Fruit fly (Drosophila melanogaster) whole organism: Measurements from ENCODE around the gene Ance-3.

Experiments used
- CG8478 ChIP-seq: fragments of >200 bp; optimal IDR thresholded peaks from 2 replicates; lab custom pipeline; 2018; ENCODE audit warnings: inconsistent platforms
- Dll ChIP-seq: fragments of >200 bp; optimal IDR thresholded peaks from 2 replicates; lab custom pipeline; 2017
- EcR ChIP-seq, 2 experiments: fragments of >200 bp; optimal IDR thresholded peaks; 2 replicates each; lab custom pipeline; 2017; ENCODE audit warnings: missing biosample characterization in 2 of 2, missing genetic modification characterization in 2 of 2, missing genetic modification reagents in 2 of 2
- pan ChIP-seq: fragments of >200 bp; optimal IDR thresholded peaks from 2 replicates; lab custom pipeline; 2017
- psq ChIP-seq: fragments of >200 bp; optimal IDR thresholded peaks from 2 replicates; lab custom pipeline; 2017
- usp ChIP-seq: fragments of >200 bp; optimal IDR thresholded peaks from 2 replicates; lab custom pipeline; 2017; ENCODE audit warnings: missing biosample characterization, missing genetic modification characterization, mixed read lengths

The Ance-3 gene

DNA sequence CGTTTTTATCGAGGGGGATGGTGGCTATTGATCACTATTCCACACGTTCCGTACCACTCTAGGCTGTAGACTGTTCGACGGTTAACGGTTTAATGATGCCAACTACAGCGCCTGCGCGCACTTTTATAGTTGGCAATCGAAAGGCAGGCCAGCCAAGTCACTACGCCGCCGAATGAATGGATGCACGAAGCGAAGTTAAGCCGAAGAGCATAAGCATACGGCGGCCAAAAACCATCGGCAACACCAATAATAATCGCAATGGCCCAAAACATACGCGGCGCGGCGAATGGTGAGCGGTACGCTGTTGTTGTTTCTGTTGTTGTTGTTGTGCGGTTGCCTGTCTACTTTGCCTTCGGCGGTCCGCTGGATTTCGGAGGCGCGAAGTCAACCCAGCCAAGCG lies 8.9 kb downstream of the Ance-3 start, which contains the start of gene Vajk1:
Vajk1 (minus strand) TSS at position 101 of the 400 bp plus-strand sequence.
- TF ChIP-seq pan (lab: Kevin White, UChicago): no peak
- no peak for TF ChIP-seq psq (lab: Kevin White, UChicago)
- TF ChIP-seq usp (GFP tag; lab: Kevin White, UChicago): no peak
- no peak for TF ChIP-seq Dll
- no peak for TF ChIP-seq CG8478

DNA sequence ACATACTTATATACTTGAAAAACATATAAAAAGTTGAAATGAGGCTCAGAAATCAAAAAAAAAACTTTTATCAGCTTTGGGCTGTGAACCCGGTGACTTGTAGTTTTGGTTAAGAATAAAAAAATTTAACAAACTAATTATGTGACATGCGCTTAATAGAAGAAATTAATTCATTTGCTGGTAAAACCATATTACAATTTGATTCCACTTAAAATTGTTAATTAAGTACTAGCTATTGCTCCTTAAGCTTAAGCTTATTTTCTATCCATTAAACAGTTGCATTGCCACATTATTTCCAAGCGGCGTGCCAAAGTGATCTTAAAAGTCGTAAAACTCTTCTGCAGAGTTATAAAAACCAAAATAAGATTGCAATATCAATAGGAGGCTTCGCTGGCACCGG lies 9.5 kb downstream of the Ance-3 start:
- TF ChIP-seq psq (lab: Kevin White, UChicago): no peak
- no peak for TF ChIP-seq EcR (GFP tag; optimal IDR thresholded peaks at IDR 0.05; lab: Kevin White, UChicago)
- no peak for TF ChIP-seq pan (lab: Kevin White, UChicago)
- TF ChIP-seq usp (GFP tag; lab: Kevin White, UChicago): no peak
- TF ChIP-seq CG8478: no peak
- no peak for TF ChIP-seq Dll

DNA sequence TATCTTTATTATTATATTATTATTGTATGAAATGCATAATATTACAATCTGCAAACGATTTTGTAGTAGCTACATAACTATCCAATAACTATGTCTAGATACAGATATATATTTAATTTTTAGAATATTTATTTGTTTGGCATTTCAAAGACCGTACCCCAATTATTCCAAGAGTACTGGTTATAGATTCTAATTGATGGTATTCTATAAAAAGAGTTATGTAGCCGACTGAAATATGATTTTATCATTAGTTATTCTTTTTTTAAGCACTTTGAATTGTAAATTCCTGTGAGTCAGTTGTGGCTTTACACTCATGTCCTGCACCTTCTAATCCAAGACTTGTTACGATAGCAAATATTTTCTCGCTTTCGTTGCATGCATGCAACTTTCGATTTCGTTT lies 11.2 kb downstream of the Ance-3 start:
- TF ChIP-seq pan (lab: Kevin White, UChicago) (no peak), EcR (GFP tag; optimal IDR thresholded peaks at IDR 0.05; lab: Kevin White, UChicago) (no peak), Dll (no peak), CG8478 (no peak), psq (lab: Kevin White, UChicago) (no peak), usp (GFP tag; lab: Kevin White, UChicago) (no peak)

DNA sequence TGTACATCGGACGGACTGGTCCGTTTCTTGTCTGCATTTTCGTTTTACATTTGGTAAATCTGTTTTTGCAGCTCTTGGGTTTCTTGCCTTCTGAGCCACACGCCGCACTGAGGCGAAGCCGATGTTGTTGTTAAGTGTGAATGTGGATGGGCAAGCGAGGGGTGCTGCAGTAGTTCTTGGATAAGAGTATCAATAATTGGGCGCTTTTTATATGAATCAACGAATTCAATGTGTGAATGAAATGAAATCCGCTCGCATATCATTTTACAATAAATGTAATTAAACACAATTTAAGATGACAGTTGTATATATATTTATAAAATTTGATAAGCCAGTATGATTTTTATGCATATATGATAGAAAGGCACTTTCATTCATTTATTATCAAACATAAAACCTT lies 13.9 kb downstream of the Ance-3 start:
- TF ChIP-seq usp (GFP tag; lab: Kevin White, UChicago) (no peak), pan (lab: Kevin White, UChicago) (no peak), EcR (GFP tag; optimal IDR thresholded peaks at IDR 0.05; lab: Kevin White, UChicago) (no peak), psq (lab: Kevin White, UChicago) (no peak), Dll (no peak), CG8478 (no peak)

DNA sequence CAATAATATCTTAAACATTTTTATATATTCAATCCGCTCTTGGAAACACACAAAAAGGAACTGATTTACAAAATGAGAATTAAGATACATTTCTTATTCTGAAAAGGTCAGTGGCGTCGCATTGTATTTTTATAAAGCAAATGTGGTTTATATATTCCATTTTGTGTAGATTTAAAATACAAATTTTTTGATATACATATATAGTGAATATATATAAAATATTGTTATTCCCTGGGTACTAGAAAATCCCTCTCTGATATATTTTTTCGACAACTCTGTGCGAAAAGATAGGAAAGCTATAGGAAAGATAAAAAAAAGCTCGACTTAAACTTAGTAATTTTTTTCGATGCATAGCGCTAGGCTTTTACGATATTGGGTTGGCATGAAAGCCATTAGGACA lies 16.8 kb downstream of the Ance-3 start, which contains the start of gene CG42711:
CG42711 (minus strand) TSS at position 45 of the 400 bp plus-strand sequence.
- TF ChIP-seq pan (lab: Kevin White, UChicago): no peak
- no peak for TF ChIP-seq CG8478
- TF ChIP-seq usp (GFP tag; lab: Kevin White, UChicago): no peak
- TF ChIP-seq EcR (GFP tag; optimal IDR thresholded peaks at IDR 0.05; lab: Kevin White, UChicago): no peak
- TF ChIP-seq Dll: no peak
- no peak for TF ChIP-seq psq (lab: Kevin White, UChicago)

DNA sequence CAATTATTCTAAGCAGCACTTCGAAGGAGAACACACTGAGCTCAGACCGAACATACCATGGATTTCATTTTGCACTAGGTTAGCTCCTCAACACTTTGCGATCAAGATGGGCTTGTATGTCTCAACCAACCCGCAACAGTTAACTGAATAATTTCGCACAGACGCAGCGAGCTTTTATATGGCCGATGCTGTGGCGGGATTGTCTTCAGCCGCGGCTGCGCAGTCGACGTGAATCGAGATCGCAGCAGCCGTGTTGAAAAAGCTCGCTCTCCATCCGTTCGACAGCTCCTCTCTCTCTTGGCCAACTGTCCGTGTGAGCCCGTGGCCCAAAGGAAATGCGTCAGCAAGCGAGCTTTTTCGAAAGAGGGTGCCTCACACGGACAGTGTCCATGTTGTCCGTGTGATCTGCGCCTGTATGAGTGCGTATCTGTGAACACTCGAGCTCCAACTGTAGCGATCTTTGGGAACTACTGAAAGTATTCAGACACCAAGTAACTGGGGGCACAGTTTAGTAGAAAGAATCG lies 20.1 kb downstream of the Ance-3 start, which contains the start of gene Vajk2:
Vajk2 (minus strand) TSS at position 151 of the 524 bp plus-strand sequence.
- TF ChIP-seq EcR (GFP tag; optimal IDR thresholded peaks at IDR 0.05; lab: Kevin White, UChicago) (no peak), CG8478 (no peak), pan (lab: Kevin White, UChicago) (no peak), usp (GFP tag; lab: Kevin White, UChicago) (no peak), Dll (no peak), psq (lab: Kevin White, UChicago) (no peak)

DNA sequence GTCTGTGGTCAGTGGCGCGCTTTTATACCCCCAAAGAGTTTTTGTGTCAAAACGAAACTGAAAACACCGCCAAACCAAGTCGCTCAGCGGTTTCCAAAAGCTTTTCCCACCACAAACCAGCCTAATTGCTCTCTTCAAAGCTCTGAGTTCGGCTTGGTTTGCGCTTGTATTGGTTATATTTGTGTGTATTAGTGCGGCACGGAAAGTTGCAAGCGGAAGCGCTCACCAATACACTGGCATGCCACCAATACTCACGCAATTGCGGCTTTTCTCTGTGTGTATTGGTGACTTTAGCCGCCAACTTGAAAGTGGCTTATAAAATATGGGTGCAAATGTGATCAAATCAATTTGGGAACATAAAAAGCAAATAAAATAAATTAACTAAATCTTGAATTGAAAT lies 33.0 kb downstream of the Ance-3 start, which contains the start of gene Vajk3:
Vajk3 (minus strand) TSS at position 1 of the 400 bp plus-strand sequence.
- TF ChIP-seq EcR (GFP tag; optimal IDR thresholded peaks at IDR 0.05; lab: Kevin White, UChicago) (no peak), pan (lab: Kevin White, UChicago) (no peak), Dll (no peak), usp (GFP tag; lab: Kevin White, UChicago) (no peak), CG8478 (no peak)

DNA sequence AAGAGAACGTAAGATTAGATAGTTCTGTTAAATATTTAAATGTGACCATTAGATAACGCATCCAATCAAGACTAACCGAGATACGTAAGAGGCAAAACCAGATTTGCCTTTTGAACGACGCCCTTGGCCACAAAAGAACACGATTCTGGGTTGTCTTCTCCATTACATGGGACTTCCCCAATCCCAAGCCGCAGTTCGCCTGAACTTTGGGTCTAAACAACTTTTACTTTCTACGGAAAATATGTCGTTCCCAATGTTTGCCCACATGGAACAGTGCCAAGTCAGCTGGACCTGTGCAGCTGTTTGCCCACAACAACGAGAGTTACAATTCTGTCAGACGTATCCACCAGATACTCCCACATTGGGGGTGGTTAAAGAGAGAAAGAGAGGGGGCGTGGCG lies 35.3 kb downstream of the Ance-3 start:
- TF ChIP-seq psq (lab: Kevin White, UChicago) (no peak), usp (GFP tag; lab: Kevin White, UChicago) (no peak), EcR (GFP tag; optimal IDR thresholded peaks at IDR 0.05; lab: Kevin White, UChicago) (no peak), pan (lab: Kevin White, UChicago) (no peak), Dll (no peak), CG8478 (no peak)

DNA sequence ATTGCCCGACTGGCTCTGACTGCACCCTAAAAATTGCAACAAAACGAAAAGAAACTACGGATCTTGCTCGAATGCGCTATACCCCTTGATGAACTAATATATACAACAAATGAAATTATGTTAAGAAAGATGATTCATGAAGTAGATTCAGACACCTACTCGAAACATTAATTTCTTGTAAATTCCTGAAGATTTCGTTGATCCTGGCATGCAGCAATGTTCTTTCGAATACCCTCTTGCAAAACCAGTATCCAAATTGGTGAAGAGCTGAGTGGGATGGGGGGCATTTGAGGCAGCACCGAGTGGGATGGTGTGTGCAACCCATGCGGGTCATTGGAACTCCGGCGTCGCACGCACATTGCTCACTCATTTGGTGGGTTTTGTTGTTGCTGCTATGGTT lies 41.2 kb downstream of the Ance-3 start:
- TF ChIP-seq pan (lab: Kevin White, UChicago) (peak; percentile 94), Dll (no peak), usp (GFP tag; lab: Kevin White, UChicago) (no peak), CG8478 (no peak)

DNA sequence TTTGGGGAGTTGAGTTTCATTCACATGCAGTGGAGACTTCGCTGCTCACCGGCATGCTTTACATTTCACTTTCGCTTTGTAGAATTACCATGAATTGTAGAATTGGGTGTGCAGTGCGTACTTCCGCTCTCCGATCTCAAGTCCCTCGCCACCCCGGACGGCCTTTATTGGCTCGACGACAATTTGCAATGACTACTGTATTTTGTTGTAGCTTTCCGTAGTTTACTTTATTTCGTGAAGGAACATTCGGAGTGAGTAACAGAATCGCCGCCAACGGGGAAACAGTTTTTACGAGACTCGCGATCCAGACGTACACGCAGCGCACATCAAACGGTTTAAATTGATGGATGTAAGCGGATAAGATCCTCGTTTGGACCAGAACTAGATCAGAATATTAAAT lies 42.7 kb downstream of the Ance-3 start, which contains the start of gene NimA:
NimA (plus strand) TSS at position 301 of the 400 bp plus-strand sequence.
- no peak for TF ChIP-seq Dll
- no peak for TF ChIP-seq psq (lab: Kevin White, UChicago)
- no peak for TF ChIP-seq EcR (GFP tag; optimal IDR thresholded peaks at IDR 0.05; lab: Kevin White, UChicago)
- TF ChIP-seq pan (lab: Kevin White, UChicago): no peak
- TF ChIP-seq CG8478: no peak
- TF ChIP-seq usp (GFP tag; lab: Kevin White, UChicago): no peak

DNA sequence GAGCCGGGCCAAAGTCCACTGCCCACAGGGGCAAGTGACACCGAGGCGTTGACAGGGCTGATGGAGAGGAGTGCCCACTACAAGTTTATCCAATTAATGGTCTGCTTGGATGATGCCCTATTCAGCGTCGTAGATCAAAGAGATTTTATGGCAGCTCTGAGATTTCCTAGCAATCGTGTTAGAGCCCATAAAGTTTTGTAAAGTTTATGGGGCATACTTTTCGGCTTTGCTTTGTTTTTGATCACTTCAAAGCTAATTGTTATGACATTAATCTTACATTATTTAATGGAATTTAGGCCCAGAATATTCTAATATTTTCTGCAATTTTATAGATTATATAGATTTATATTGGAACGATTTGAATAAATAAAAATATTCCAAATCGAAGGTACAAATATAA lies 45.9 kb downstream of the Ance-3 start:
- TF ChIP-seq CG8478: no peak
- no peak for TF ChIP-seq EcR (GFP tag; optimal IDR thresholded peaks at IDR 0.05; lab: Kevin White, UChicago)
- no peak for TF ChIP-seq Dll
- TF ChIP-seq pan (lab: Kevin White, UChicago): no peak
- no peak for TF ChIP-seq psq (lab: Kevin White, UChicago)
- TF ChIP-seq usp (GFP tag; lab: Kevin White, UChicago): no peak

DNA sequence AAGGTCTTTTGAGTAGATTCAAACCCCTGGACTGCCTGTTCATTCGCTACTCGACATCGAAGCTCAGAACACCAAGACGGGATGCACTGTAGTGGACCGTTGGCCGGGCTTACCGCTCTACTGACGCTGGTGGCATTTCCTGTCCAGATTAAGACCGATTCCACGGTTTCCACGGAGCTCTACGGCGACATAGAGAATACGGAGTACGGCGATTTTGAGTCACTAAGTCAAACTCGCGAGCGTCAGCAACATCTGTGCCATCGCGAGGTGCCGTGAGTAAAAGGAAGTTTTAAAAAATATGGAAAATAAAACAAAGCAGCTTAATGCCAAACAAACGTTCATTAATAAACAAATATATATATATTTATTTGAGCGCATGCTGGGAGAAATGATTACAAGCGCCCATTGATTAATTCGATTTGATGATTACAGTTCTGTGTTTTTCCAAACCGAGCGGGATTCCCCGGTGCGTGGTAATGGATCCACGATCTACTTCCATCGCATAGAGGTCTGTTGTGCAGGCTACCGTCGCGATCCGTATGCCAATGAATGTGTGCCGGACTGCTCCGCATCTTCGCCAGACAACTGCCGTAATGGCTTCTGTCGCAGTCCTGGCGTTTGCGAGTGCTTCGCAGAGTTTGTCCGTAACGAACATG lies 49.1 kb downstream of the Ance-3 start, which contains the start of gene NimB1:
NimB1 (plus strand) TSS at position 41 of the 656 bp plus-strand sequence.
- no peak for TF ChIP-seq pan (lab: Kevin White, UChicago)
- no peak for TF ChIP-seq Dll
- TF ChIP-seq psq (lab: Kevin White, UChicago): no peak
- TF ChIP-seq usp (GFP tag; lab: Kevin White, UChicago): no peak
- no peak for TF ChIP-seq EcR (GFP tag; optimal IDR thresholded peaks at IDR 0.05; lab: Kevin White, UChicago)
- TF ChIP-seq CG8478: no peak
